Worm (Caenorhabditis elegans): ENCODE measurements around the gene dsh-2.

ce11 chrII:5091640-5092243 is 10.8 kb upstream of the dsh-2 start, which contains the start of gene pld-1:
- TF ChIP-seq ceh-36 (tag; optimal IDR thresholded peaks at IDR 0.05) (no peak), ama-1 (optimal IDR thresholded peaks at IDR 0.05) (no peak), ceh-13 (GFP tag; optimal IDR thresholded peaks at IDR 0.05) (no peak), tbx-37 (GFP tag; conservative IDR thresholded peaks at IDR 0.05) (no peak), hmg-4 (GFP tag; optimal IDR thresholded peaks at IDR 0.05) (no peak), ets-7 (tag; optimal IDR thresholded peaks at IDR 0.05) (no peak), pes-1 (GFP tag; IDR thresholded peaks at IDR 0.05) (no peak), F13C5.2 (tag; optimal IDR thresholded peaks at IDR 0.05) (no peak), scrt-1 (GFP tag; IDR thresholded peaks at IDR 0.05) (no peak), aly-1 (tag; optimal IDR thresholded peaks at IDR 0.05) (no peak), hmbx-1 (tag; optimal IDR thresholded peaks at IDR 0.05) (no peak)
